Fruit fly (Drosophila melanogaster): ENCODE measurements around the gene cindr.
A peak's percentile ranks its signal among the peaks of the same experiment; 100 is the strongest.

The cindr gene

DNA sequence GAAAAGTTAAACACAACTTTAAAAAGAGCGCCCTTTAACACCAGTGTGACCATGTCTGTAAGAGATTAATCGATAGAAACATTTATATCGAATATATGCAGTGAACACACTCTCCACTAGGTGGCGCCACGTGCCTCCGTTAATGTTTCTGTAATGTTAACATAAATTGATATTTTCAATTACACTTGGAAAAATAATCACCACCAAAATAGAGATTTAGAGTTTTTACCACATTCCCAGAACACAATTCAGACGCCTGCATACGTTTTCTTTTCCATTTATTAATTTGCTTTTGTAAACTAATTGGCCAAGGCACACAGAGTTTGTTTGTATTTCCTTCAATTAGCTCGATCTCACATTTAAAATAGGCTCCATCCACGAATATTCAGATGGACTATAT, 19.1 kb upstream of the cindr start:
- peak in 1 of 2 experiments; percentile 32 for TF ChIP-seq foxo (GFP tag; optimal IDR thresholded peaks at IDR 0.05)
- no peak for TF ChIP-seq N (GFP tag; optimal IDR thresholded peaks at IDR 0.05)
- TF ChIP-seq Hnf4 (GFP tag; optimal IDR thresholded peaks at IDR 0.05) = no peak
- peak; percentile 46 for TF ChIP-seq h (GFP tag; optimal IDR thresholded peaks at IDR 0.05)
- TF ChIP-seq fru (GFP tag; optimal IDR thresholded peaks at IDR 0.05) = peak; percentile 58

DNA sequence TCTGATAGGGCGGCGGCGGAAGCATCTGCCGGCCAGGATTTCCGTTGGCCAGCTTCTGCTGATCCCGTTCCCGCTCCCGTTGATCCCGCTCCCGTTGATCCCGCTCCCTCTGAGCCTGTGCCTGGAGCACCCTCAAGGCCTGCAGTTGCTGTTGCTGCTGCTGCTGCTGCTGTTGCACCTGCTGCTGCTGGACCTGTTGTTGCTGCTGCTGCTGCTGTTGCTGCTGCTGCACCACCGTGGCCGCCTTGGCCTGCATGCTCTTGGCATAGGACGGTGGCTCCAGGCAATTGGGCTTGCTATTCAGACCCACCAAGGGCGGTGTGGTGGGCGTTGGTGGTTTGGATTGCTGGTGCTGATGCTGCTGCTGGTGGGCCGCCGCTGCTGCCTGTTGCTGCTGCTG, 15.5 kb upstream of the cindr start:
- peak; percentile 76 for TF ChIP-seq Dfd (GFP tag; optimal IDR thresholded peaks at IDR 0.05)
- no peak for TF ChIP-seq foxo (GFP tag; optimal IDR thresholded peaks at IDR 0.05)

DNA sequence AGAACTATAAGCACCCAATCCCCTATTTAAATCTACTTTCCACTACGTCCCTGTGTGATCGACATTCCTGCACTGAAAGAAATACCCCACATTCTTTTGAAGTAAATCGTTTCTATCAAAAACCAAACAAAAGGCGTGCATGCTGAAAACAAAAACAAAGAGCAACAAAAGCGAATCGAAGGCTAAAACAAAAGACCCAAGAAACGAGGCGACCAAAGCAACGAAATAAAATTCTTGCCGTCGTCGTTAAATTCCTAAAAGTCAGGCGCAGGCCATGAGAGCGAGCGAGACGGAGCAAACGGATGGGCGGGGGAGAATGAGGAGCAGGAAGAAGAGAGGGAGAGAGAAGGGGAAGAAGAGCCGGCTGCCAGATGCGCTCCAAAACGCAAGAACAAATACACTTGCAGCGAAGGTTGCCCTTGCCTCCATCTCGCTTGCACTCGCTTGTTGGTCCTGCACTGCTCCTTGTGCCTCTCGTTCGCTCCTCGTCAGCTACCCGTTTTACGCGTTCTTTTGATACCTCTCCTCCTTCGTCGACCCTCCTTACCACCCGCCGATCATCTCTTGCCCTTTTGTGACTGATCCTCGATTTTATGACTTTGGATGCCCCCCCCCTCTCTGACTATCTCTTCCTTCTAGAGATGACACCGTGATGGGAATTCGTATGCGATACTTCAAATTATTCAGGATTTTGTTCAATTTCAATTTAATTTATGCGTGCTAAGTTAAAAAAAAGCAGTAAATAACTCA, 13.7 kb upstream of the cindr start:
- TF ChIP-seq OdsH (GFP tag; optimal IDR thresholded peaks at IDR 0.05) = peak; percentile 6
- peak in 1 of 2 experiments; percentile 31 for TF ChIP-seq dl (GFP tag; optimal IDR thresholded peaks at IDR 0.05; ENCODE audit: insufficient read depth in 1 of 2, partially characterized antibody in 2 of 2)
- TF ChIP-seq jim (GFP tag; optimal IDR thresholded peaks at IDR 0.05) = peak; percentile 16
- TF ChIP-seq CG32264 (GFP tag; optimal IDR thresholded peaks at IDR 0.05) = no peak
- TF ChIP-seq fru (GFP tag; optimal IDR thresholded peaks at IDR 0.05) = peak; percentile 28
- TF ChIP-seq foxo (GFP tag; optimal IDR thresholded peaks at IDR 0.05) = peak in 1 of 2 experiments; percentile 31
- no peak for TF ChIP-seq HLH106 (tag; optimal IDR thresholded peaks at IDR 0.05)
- TF ChIP-seq Rel (GFP tag; optimal IDR thresholded peaks at IDR 0.05) = no peak
- peak; percentile 21 for TF ChIP-seq Rel (tag; optimal IDR thresholded peaks at IDR 0.05)
- TF ChIP-seq Hr83 (GFP tag; optimal IDR thresholded peaks at IDR 0.05; ENCODE audit: poor library complexity, severe bottlenecking) = no peak
- peak; percentile 5 for TF ChIP-seq h (GFP tag; optimal IDR thresholded peaks at IDR 0.05)
- TF ChIP-seq br (GFP tag; optimal IDR thresholded peaks at IDR 0.05) = peak; percentile 2
- no peak for TF ChIP-seq tai (GFP tag; optimal IDR thresholded peaks at IDR 0.05)
- TF ChIP-seq pan (optimal IDR thresholded peaks at IDR 0.05) = no peak
- TF ChIP-seq Vsx2 (GFP tag; optimal IDR thresholded peaks at IDR 0.05; ENCODE audit: partially characterized antibody) = peak; percentile 34
- TF ChIP-seq woc (GFP tag; optimal IDR thresholded peaks at IDR 0.05) = peak; percentile 87
- TF ChIP-seq rgr (GFP tag; optimal IDR thresholded peaks at IDR 0.05) = peak; percentile 4
- peak; percentile 100 for TF ChIP-seq psq (GFP tag; optimal IDR thresholded peaks at IDR 0.05)

DNA sequence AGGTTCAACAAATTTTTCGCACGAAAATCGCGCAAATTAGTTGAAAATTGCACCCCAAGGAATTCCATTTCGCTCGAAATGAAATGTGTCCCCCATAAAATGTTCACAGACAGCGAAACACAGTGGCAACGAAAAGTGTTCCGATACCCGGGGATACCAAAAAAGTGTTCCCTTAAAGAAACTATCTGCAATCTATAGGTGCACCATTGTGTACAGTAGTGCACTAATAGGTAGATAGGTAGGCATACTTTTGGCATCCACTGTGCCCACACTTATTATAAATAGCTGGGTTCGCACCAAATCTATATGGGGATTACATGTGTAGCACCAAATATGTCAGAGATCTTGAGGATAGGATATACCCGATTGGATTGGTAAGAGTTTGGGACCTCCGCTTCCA, 11.7 kb upstream of the cindr start:
- TF ChIP-seq Vsx2 (GFP tag; optimal IDR thresholded peaks at IDR 0.05; ENCODE audit: partially characterized antibody) = no peak
- no peak for TF ChIP-seq GATAd (GFP tag; optimal IDR thresholded peaks at IDR 0.05)
- peak; percentile 34 for TF ChIP-seq OdsH (GFP tag; optimal IDR thresholded peaks at IDR 0.05)
- peak; percentile 16 for TF ChIP-seq Sp1 (GFP tag; optimal IDR thresholded peaks at IDR 0.05)
- peak; percentile 15 for TF ChIP-seq dmrt93B (GFP tag; optimal IDR thresholded peaks at IDR 0.05)
- peak; percentile 72 for TF ChIP-seq ey (GFP tag; optimal IDR thresholded peaks at IDR 0.05)
- no peak for TF ChIP-seq CG32264 (GFP tag; optimal IDR thresholded peaks at IDR 0.05)
- TF ChIP-seq lola (GFP tag; optimal IDR thresholded peaks at IDR 0.05) = no peak
- no peak for TF ChIP-seq woc (GFP tag; optimal IDR thresholded peaks at IDR 0.05)
- peak; percentile 52 for TF ChIP-seq rgr (GFP tag; optimal IDR thresholded peaks at IDR 0.05)
- TF ChIP-seq h (GFP tag; optimal IDR thresholded peaks at IDR 0.05) = peak; percentile 40
- peak in 1 of 2 experiments; percentile 34 for TF ChIP-seq foxo (GFP tag; optimal IDR thresholded peaks at IDR 0.05)
- peak; percentile 51 for TF ChIP-seq Hnf4 (GFP tag; optimal IDR thresholded peaks at IDR 0.05)
- TF ChIP-seq HLH106 (tag; optimal IDR thresholded peaks at IDR 0.05) = peak; percentile 48
- TF ChIP-seq Dfd (GFP tag; optimal IDR thresholded peaks at IDR 0.05) = no peak
- TF ChIP-seq tai (GFP tag; optimal IDR thresholded peaks at IDR 0.05) = no peak
- no peak for TF ChIP-seq brk (GFP tag; optimal IDR thresholded peaks at IDR 0.05)
- TF ChIP-seq fru (GFP tag; optimal IDR thresholded peaks at IDR 0.05) = peak; percentile 22

- TF ChIP-seq HLH106 (tag; optimal IDR thresholded peaks at IDR 0.05) = peak; percentile 2
- TF ChIP-seq OdsH (GFP tag; optimal IDR thresholded peaks at IDR 0.05) = no peak
- TF ChIP-seq rgr (GFP tag; optimal IDR thresholded peaks at IDR 0.05) = peak; percentile 21
- peak; percentile 16 for TF ChIP-seq sv (GFP tag; optimal IDR thresholded peaks at IDR 0.05)
- peak; percentile 35 for TF ChIP-seq h (GFP tag; optimal IDR thresholded peaks at IDR 0.05)
- no peak for TF ChIP-seq br (GFP tag; optimal IDR thresholded peaks at IDR 0.05)
Observed at dm6 chr3R:30797323-30797911, 11.0 kb upstream of the cindr start.

Measured in whole organism, wandering third instar larva.